Worm (Caenorhabditis elegans): ENCODE measurements around the gene str-208.

Gene str-208

ce11 chrV:4975140-4975539 lies 18.5 kb downstream of the str-208 start, which contains the start of gene F26G5.1:
Gene F26G5.1 (plus strand): TSS chrV:4975478.
- TF ChIP-seq lsy-2 (tag; optimal IDR thresholded peaks at IDR 0.05) (no peak), blmp-1 (tag; optimal IDR thresholded peaks at IDR 0.05) (no peak), elt-3 (tag; optimal IDR thresholded peaks at IDR 0.05) (no peak), nhr-76 (tag; optimal IDR thresholded peaks at IDR 0.05) (no peak), lin-13 (tag; optimal IDR thresholded peaks at IDR 0.05) (no peak), ces-1 (GFP tag; optimal IDR thresholded peaks at IDR 0.05) (no peak), nhr-237 (tag; optimal IDR thresholded peaks at IDR 0.05) (no peak), unc-62 (GFP tag; optimal IDR thresholded peaks at IDR 0.05) (no peak), sem-2 (GFP tag; optimal IDR thresholded peaks at IDR 0.05) (no peak), drap-1 (GFP tag; optimal IDR thresholded peaks at IDR 0.05) (no peak), nhr-2 (tag; optimal IDR thresholded peaks at IDR 0.05) (no peak), mep-1 (tag; optimal IDR thresholded peaks at IDR 0.05) (no peak), cnd-1 (tag; optimal IDR thresholded peaks at IDR 0.05) (no peak), ceh-43 (GFP tag; optimal IDR thresholded peaks at IDR 0.05) (no peak), ceh-39 (tag; optimal IDR thresholded peaks at IDR 0.05) (no peak), zip-8 (tag; optimal IDR thresholded peaks at IDR 0.05) (no peak), pha-4 (tag; optimal IDR thresholded peaks at IDR 0.05) (no peak), M03D4.4 (tag; optimal IDR thresholded peaks at IDR 0.05) (no peak)

DNA sequence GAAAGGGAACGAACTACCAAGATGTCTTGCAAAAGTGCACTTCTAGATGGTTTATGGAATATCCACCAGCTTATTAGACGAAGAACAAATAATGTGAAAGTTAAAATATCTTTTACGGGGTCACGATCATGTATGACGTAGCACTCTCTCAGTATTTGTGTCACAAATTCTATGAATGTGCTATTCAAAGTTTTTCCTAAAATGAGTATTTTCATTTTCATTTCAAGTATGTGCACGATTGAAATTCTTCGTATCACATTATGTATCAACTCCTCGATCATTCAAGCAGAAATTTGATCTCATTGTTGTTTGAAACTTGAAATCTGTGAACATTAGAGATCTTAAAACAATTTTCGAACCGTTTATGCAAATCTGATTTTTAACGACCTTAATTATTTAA lies 20.9 kb downstream of the str-208 start:
- TF ChIP-seq pha-4 (tag; optimal IDR thresholded peaks at IDR 0.05) (no peak), ceh-39 (tag; optimal IDR thresholded peaks at IDR 0.05) (no peak), elt-1 (tag; optimal IDR thresholded peaks at IDR 0.05; ENCODE audit: borderline replicate concordance, insufficient read depth) (no peak), nhr-2 (tag; optimal IDR thresholded peaks at IDR 0.05) (no peak), tbx-8 (GFP tag; optimal IDR thresholded peaks at IDR 0.05) (no peak), nhr-28 (tag; optimal IDR thresholded peaks at IDR 0.05) (no peak), lsy-2 (tag; optimal IDR thresholded peaks at IDR 0.05) (no peak), snpc-4 (tag; optimal IDR thresholded peaks at IDR 0.05) (no peak), blmp-1 (tag; optimal IDR thresholded peaks at IDR 0.05) (no peak), nhr-237 (tag; optimal IDR thresholded peaks at IDR 0.05) (no peak), sptf-1 (tag; optimal IDR thresholded peaks at IDR 0.05) (no peak), unc-62 (GFP tag; optimal IDR thresholded peaks at IDR 0.05) (no peak), elt-3 (tag; optimal IDR thresholded peaks at IDR 0.05) (no peak), lin-13 (tag; optimal IDR thresholded peaks at IDR 0.05) (no peak), zip-8 (tag; optimal IDR thresholded peaks at IDR 0.05) (no peak), mab-5 (tag; optimal IDR thresholded peaks at IDR 0.05) (no peak), nhr-76 (tag; optimal IDR thresholded peaks at IDR 0.05) (no peak)

DNA sequence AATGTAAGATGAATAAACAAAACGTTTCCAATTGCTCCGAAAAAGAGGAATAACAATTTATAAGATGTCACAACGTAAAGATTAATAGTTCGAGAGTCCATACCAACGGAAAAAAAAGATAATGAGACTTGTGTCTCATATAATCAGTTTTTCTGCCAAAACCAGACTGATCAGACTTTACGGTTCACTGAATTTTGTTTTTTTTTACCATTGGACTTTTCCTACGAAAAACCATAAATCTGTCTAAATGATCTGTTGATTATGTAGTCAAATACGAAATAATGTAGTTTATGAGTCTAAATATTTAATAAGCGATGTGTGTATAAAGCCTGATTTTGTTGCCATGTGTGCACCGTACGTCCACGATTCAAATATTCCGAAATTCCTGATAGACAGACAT lies 22.4 kb downstream of the str-208 start, which contains the start of gene srsx-11:
TSS of gene srsx-11 (minus strand) at position 101 of the 400 bp plus-strand sequence.
- TF ChIP-seq blmp-1 (tag; optimal IDR thresholded peaks at IDR 0.05) = no peak
- no peak for TF ChIP-seq zip-8 (tag; optimal IDR thresholded peaks at IDR 0.05)
- TF ChIP-seq unc-120 (tag; optimal IDR thresholded peaks at IDR 0.05; ENCODE audit: poor library complexity, severe bottlenecking) = no peak
- TF ChIP-seq snpc-4 (tag; optimal IDR thresholded peaks at IDR 0.05) = no peak
- no peak for TF ChIP-seq unc-62 (GFP tag; optimal IDR thresholded peaks at IDR 0.05)
- no peak for TF ChIP-seq nhr-2 (tag; optimal IDR thresholded peaks at IDR 0.05)
- no peak for TF ChIP-seq elt-3 (tag; optimal IDR thresholded peaks at IDR 0.05)

DNA sequence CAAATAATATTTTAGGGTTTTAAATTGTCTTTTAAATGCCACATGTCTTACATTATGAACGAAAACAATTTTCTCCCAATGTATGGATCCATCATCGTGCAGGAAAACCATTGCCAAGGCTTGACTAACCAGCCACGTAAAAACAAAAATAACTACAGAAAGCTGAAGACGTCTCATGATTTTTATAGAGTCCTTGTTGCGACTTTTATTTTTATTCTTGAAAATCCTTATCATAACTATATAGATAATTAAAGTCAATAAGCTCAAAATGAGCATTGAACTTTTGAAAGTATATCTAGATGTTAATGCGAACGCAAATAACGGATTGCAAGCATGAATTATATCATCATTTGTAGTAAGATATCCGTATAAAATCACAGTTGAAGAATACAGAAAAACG lies 23.5 kb downstream of the str-208 start:
- TF ChIP-seq pha-4 (tag; optimal IDR thresholded peaks at IDR 0.05) (no peak), snpc-4 (tag; optimal IDR thresholded peaks at IDR 0.05) (no peak), ceh-39 (tag; optimal IDR thresholded peaks at IDR 0.05) (no peak), blmp-1 (tag; optimal IDR thresholded peaks at IDR 0.05) (no peak), mep-1 (tag; optimal IDR thresholded peaks at IDR 0.05) (no peak), tbx-8 (GFP tag; optimal IDR thresholded peaks at IDR 0.05) (no peak), nhr-28 (tag; optimal IDR thresholded peaks at IDR 0.05) (no peak), ceh-43 (GFP tag; optimal IDR thresholded peaks at IDR 0.05) (no peak), ham-2 (GFP tag; optimal IDR thresholded peaks at IDR 0.05) (no peak), hlh-1 (tag; optimal IDR thresholded peaks at IDR 0.05) (no peak), unc-120 (tag; optimal IDR thresholded peaks at IDR 0.05; ENCODE audit: poor library complexity, severe bottlenecking) (no peak), nhr-12 (tag; optimal IDR thresholded peaks at IDR 0.05) (no peak), sem-2 (GFP tag; optimal IDR thresholded peaks at IDR 0.05) (no peak), unc-39 (tag; optimal IDR thresholded peaks at IDR 0.05) (no peak), ztf-11 (tag; optimal IDR thresholded peaks at IDR 0.05) (no peak), bed-3 (GFP tag; optimal IDR thresholded peaks at IDR 0.05) (no peak), lin-32 (GFP tag; optimal IDR thresholded peaks at IDR 0.05) (no peak)

- TF ChIP-seq flh-1 (GFP tag; optimal IDR thresholded peaks at IDR 0.05) (no peak), M03D4.4 (tag; optimal IDR thresholded peaks at IDR 0.05) (no peak), drap-1 (GFP tag; optimal IDR thresholded peaks at IDR 0.05) (no peak), hlh-1 (tag; optimal IDR thresholded peaks at IDR 0.05) (no peak), sem-2 (GFP tag; optimal IDR thresholded peaks at IDR 0.05) (no peak), elt-3 (tag; optimal IDR thresholded peaks at IDR 0.05) (no peak), ham-2 (GFP tag; optimal IDR thresholded peaks at IDR 0.05) (no peak), unc-120 (tag; optimal IDR thresholded peaks at IDR 0.05; ENCODE audit: poor library complexity, severe bottlenecking) (no peak), unc-39 (tag; optimal IDR thresholded peaks at IDR 0.05) (no peak), lin-13 (tag; optimal IDR thresholded peaks at IDR 0.05) (no peak), bed-3 (GFP tag; optimal IDR thresholded peaks at IDR 0.05) (no peak), mls-2 (tag; optimal IDR thresholded peaks at IDR 0.05) (no peak)
These were observed 24.2 kb downstream of the str-208 start, which contains the start of gene srsx-12 for ce11 chrV:4980873-4981272. Gene srsx-12 (minus strand): TSS chrV:4980973.
